Fruit fly (Drosophila melanogaster) whole organism, embryonic: Measurements from ENCODE around the gene spidey.

ENCODE experiments used
- ATbp ChIP-seq: fragments of 200-800 bp; sonication (Bioruptor generic); optimal IDR thresholded peaks from 2 replicates; lab custom pipeline; 2017; ENCODE audit warnings: missing biosample characterization, mild to moderate bottlenecking, missing genetic modification characterization, missing genetic modification reagents
- Atf3 ChIP-seq: fragments of 200-800 bp; sonication (Bioruptor generic); optimal IDR thresholded peaks from 3 replicates; lab custom pipeline; 2016; ENCODE audit warnings: missing biosample characterization, missing genetic modification characterization
- BtbVII ChIP-seq: fragments of 200-800 bp; sonication (Bioruptor generic); optimal IDR thresholded peaks from 3 replicates; lab custom pipeline; 2017; ENCODE audit warnings: missing biosample characterization, mild to moderate bottlenecking, missing genetic modification characterization
- CG10979 ChIP-seq: fragments of 200-800 bp; sonication (Bioruptor generic); optimal IDR thresholded peaks from 2 replicates; lab custom pipeline; 2018; ENCODE audit warnings: missing biosample characterization, mild to moderate bottlenecking, missing genetic modification characterization, moderate library complexity
- CG11504 ChIP-seq: fragments of 200-800 bp; sonication (Bioruptor generic); optimal IDR thresholded peaks from 3 replicates; lab custom pipeline; 2019; ENCODE audit warnings: missing biosample characterization, mild to moderate bottlenecking, missing genetic modification characterization, moderate library complexity
- CG12071 ChIP-seq: fragments of 200-800 bp; sonication (Bioruptor generic); optimal IDR thresholded peaks from 3 replicates; lab custom pipeline; 2018; ENCODE audit warnings: missing biosample characterization, mild to moderate bottlenecking, missing genetic modification characterization
- CG13287 ChIP-seq: fragments of 200-800 bp; sonication (Bioruptor generic); IDR thresholded peaks from 2 replicates; pipeline ENCODE4 v1.3.6; 2022; ENCODE audit warnings: missing biosample characterization, missing genetic modification characterization; ENCODE audit not compliant: partially characterized antibody
- CG13624 ChIP-seq: fragments of 200-800 bp; sonication (Bioruptor generic); optimal IDR thresholded peaks from 2 replicates; lab custom pipeline; 2016; ENCODE audit warnings: missing biosample characterization, missing genetic modification characterization
- CG14710 ChIP-seq: fragments of 200-800 bp; sonication (Bioruptor generic); optimal IDR thresholded peaks from 3 replicates; lab custom pipeline; 2019; ENCODE audit warnings: missing biosample characterization, mild to moderate bottlenecking, missing genetic modification characterization, moderate library complexity
- CG15269 ChIP-seq: fragments of 200-800 bp; sonication (Bioruptor generic); optimal IDR thresholded peaks from 2 replicates; lab custom pipeline; 2018; ENCODE audit warnings: missing biosample characterization, mild to moderate bottlenecking, missing genetic modification characterization, moderate library complexity
- CG30020 ChIP-seq: fragments of 200-800 bp; optimal IDR thresholded peaks from 2 replicates; lab custom pipeline; 2019; ENCODE audit warnings: missing biosample characterization, mild to moderate bottlenecking, missing genetic modification characterization, moderate library complexity
- CG34224 ChIP-seq: fragments of 200-800 bp; sonication (Bioruptor generic); IDR thresholded peaks from 3 replicates; pipeline ENCODE4 v1.3.6; 2022; ENCODE audit warnings: missing biosample characterization, missing genetic modification characterization; ENCODE audit not compliant: partially characterized antibody
- CG6654 ChIP-seq: fragments of 200-800 bp; sonication (Bioruptor generic); optimal IDR thresholded peaks from 2 replicates; lab custom pipeline; 2017; ENCODE audit warnings: missing biosample characterization, mild to moderate bottlenecking, missing genetic modification characterization
- CG7357 ChIP-seq: fragments of 200-800 bp; sonication (Bioruptor generic); IDR thresholded peaks from 3 replicates; pipeline ENCODE4 v1.3.6; 2022; ENCODE audit warnings: missing biosample characterization, missing genetic modification characterization
- CG7556 ChIP-seq: fragments of 200-800 bp; sonication (Bioruptor generic); optimal IDR thresholded peaks from 2 replicates; lab custom pipeline; 2017; ENCODE audit warnings: missing biosample characterization, mild to moderate bottlenecking, missing genetic modification characterization
- CG8359 ChIP-seq: fragments of 200-800 bp; sonication (Bioruptor generic); optimal IDR thresholded peaks from 2 replicates; lab custom pipeline; 2017; ENCODE audit warnings: missing biosample characterization, mild to moderate bottlenecking, missing genetic modification characterization, borderline replicate concordance
- CG8765 ChIP-seq: fragments of 200-800 bp; sonication (Bioruptor generic); IDR thresholded peaks from 2 replicates; pipeline ENCODE4 v1.3.6; 2022; ENCODE audit warnings: missing biosample characterization, missing genetic modification characterization
- CoRest ChIP-seq: fragments of 200-800 bp; sonication (Bioruptor generic); optimal IDR thresholded peaks from 3 replicates; lab custom pipeline; 2018; ENCODE audit warnings: missing biosample characterization, mild to moderate bottlenecking, missing genetic modification characterization, moderate library complexity
- D19A ChIP-seq: fragments of 200-800 bp; optimal IDR thresholded peaks from 3 replicates; lab custom pipeline; 2019; ENCODE audit warnings: missing biosample characterization, mild to moderate bottlenecking, missing genetic modification characterization, moderate library complexity
- Dbx ChIP-seq: fragments of 200-800 bp; sonication (Bioruptor generic); IDR thresholded peaks from 3 replicates; pipeline ENCODE4 v1.3.6; 2022; ENCODE audit warnings: missing biosample characterization, missing genetic modification characterization
- Gsc ChIP-seq: fragments of 200-800 bp; sonication (Bioruptor generic); IDR thresholded peaks from 2 replicates; pipeline ENCODE4 v1.3.6; 2022; ENCODE audit warnings: missing biosample characterization, missing genetic modification characterization
- Gug ChIP-seq: fragments of 200-800 bp; sonication (Bioruptor generic); IDR thresholded peaks from 4 replicates; pipeline ENCODE4 v1.3.6; 2022; ENCODE audit warnings: missing biosample characterization, missing genetic modification characterization
- HHEX ChIP-seq: fragments of 200-800 bp; sonication (Bioruptor generic); optimal IDR thresholded peaks from 3 replicates; lab custom pipeline; 2017; ENCODE audit warnings: missing biosample characterization, mild to moderate bottlenecking, missing genetic modification characterization, missing genetic modification reagents
- Hand ChIP-seq: fragments of 200-800 bp; sonication (Bioruptor generic); optimal IDR thresholded peaks from 2 replicates; lab custom pipeline; 2017; ENCODE audit warnings: mild to moderate bottlenecking, missing biosample characterization, missing genetic modification reagents, missing genetic modification characterization
- Jarid2 ChIP-seq: fragments of 200-800 bp; sonication (Bioruptor generic); optimal IDR thresholded peaks from 3 replicates; lab custom pipeline; 2017; ENCODE audit warnings: mild to moderate bottlenecking, missing biosample characterization, missing genetic modification reagents, missing genetic modification characterization
- Kr ChIP-seq: fragments of 200-800 bp; sonication (Bioruptor generic); optimal IDR thresholded peaks from 2 replicates; lab custom pipeline; 2017; ENCODE audit warnings: missing biosample characterization, mild to moderate bottlenecking, missing genetic modification characterization
- Max ChIP-seq: fragments of 200-800 bp; sonication (Bioruptor generic); optimal IDR thresholded peaks from 2 replicates; lab custom pipeline; 2016; ENCODE audit warnings: missing biosample characterization, mild to moderate bottlenecking, missing genetic modification characterization
- Meics ChIP-seq: fragments of 200-800 bp; sonication (Bioruptor generic); optimal IDR thresholded peaks from 2 replicates; lab custom pipeline; 2017; ENCODE audit warnings: missing biosample characterization, mild to moderate bottlenecking, missing genetic modification characterization
- Opbp ChIP-seq: fragments of 200-800 bp; sonication (Bioruptor generic); IDR thresholded peaks from 3 replicates; pipeline ENCODE4 v1.3.6; 2022; ENCODE audit warnings: missing biosample characterization, missing genetic modification characterization; ENCODE audit not compliant: partially characterized antibody
- Sox102F ChIP-seq: fragments of 200-800 bp; sonication (Bioruptor generic); optimal IDR thresholded peaks from 2 replicates; lab custom pipeline; 2018; ENCODE audit warnings: missing biosample characterization, mild to moderate bottlenecking, missing genetic modification characterization, moderate library complexity
- caup ChIP-seq: fragments of 200-800 bp; sonication (Bioruptor generic); optimal IDR thresholded peaks from 3 replicates; lab custom pipeline; 2017; ENCODE audit warnings: missing biosample characterization, mild to moderate bottlenecking, missing genetic modification characterization, moderate library complexity; ENCODE audit not compliant: severe bottlenecking
- crc ChIP-seq: fragments of 200-800 bp; sonication (Bioruptor generic); optimal IDR thresholded peaks from 2 replicates; lab custom pipeline; 2016; ENCODE audit warnings: missing biosample characterization, missing genetic modification characterization
- cwo ChIP-seq: fragments of 200-800 bp; sonication (Bioruptor generic); optimal IDR thresholded peaks from 3 replicates; lab custom pipeline; 2017; ENCODE audit warnings: missing biosample characterization, missing genetic modification characterization, mild to moderate bottlenecking, moderate library complexity, missing genetic modification reagents
- grn ChIP-seq: fragments of 200-800 bp; sonication (Bioruptor generic); optimal IDR thresholded peaks from 3 replicates; lab custom pipeline; 2017; ENCODE audit warnings: missing biosample characterization, missing genetic modification characterization
- hb ChIP-seq: fragments of 200-800 bp; sonication (Bioruptor generic); IDR thresholded peaks from 3 replicates; pipeline ENCODE4 v1.3.6; 2022; ENCODE audit warnings: missing biosample characterization, missing genetic modification characterization; ENCODE audit not compliant: partially characterized antibody
- hth ChIP-seq: fragments of >200 bp; optimal IDR thresholded peaks from 2 replicates; lab custom pipeline; 2017; ENCODE audit warnings: inconsistent platforms
- lbe ChIP-seq: fragments of 200-800 bp; sonication (Bioruptor generic); optimal IDR thresholded peaks from 2 replicates; lab custom pipeline; 2016; ENCODE audit warnings: missing biosample characterization, mild to moderate bottlenecking, missing genetic modification characterization
- oc ChIP-seq: fragments of 200-800 bp; sonication (Bioruptor generic); optimal IDR thresholded peaks from 2 replicates; lab custom pipeline; 2018; ENCODE audit warnings: missing biosample characterization, mild to moderate bottlenecking, missing genetic modification characterization, moderate library complexity
- otp ChIP-seq: fragments of 200-800 bp; sonication (Bioruptor generic); IDR thresholded peaks from 3 replicates; pipeline ENCODE4, ENCODE4 v1.3.6; 2022; ENCODE audit warnings: missing biosample characterization, missing genetic modification characterization
- peb ChIP-seq: fragments of 200-800 bp; sonication (Bioruptor generic); IDR thresholded peaks from 2 replicates; pipeline ENCODE4 v1.3.6; 2022; ENCODE audit warnings: missing biosample characterization, missing genetic modification characterization
- repo ChIP-seq: fragments of 200-800 bp; sonication (Bioruptor generic); optimal IDR thresholded peaks from 2 replicates; lab custom pipeline; 2016; ENCODE audit warnings: missing biosample characterization, missing genetic modification characterization
- scrt ChIP-seq: fragments of 200-800 bp; sonication (Bioruptor generic); optimal IDR thresholded peaks from 2 replicates; lab custom pipeline; 2018; ENCODE audit warnings: missing biosample characterization, mild to moderate bottlenecking, missing genetic modification characterization, moderate library complexity
- sd ChIP-seq: fragments of 200-800 bp; sonication (Bioruptor generic); optimal IDR thresholded peaks from 3 replicates; lab custom pipeline; 2018; ENCODE audit warnings: missing biosample characterization, mild to moderate bottlenecking, missing genetic modification characterization, moderate library complexity
- slou ChIP-seq: fragments of 200-800 bp; sonication (Bioruptor generic); optimal IDR thresholded peaks from 3 replicates; lab custom pipeline; 2016; ENCODE audit warnings: missing biosample characterization, missing genetic modification characterization
- sr ChIP-seq: fragments of 200-800 bp; sonication (Bioruptor generic); IDR thresholded peaks from 3 replicates; pipeline ENCODE4 v1.3.6; 2022; ENCODE audit warnings: missing biosample characterization, missing genetic modification characterization
- tin ChIP-seq: fragments of 200-800 bp; sonication (Bioruptor generic); optimal IDR thresholded peaks from 3 replicates; lab custom pipeline; 2016; ENCODE audit warnings: missing biosample characterization, missing genetic modification characterization
- unpg ChIP-seq: fragments of 200-800 bp; sonication (Bioruptor generic); optimal IDR thresholded peaks from 3 replicates; lab custom pipeline; 2018; ENCODE audit warnings: missing biosample characterization, mild to moderate bottlenecking, missing genetic modification characterization, moderate library complexity
- wdn ChIP-seq: fragments of 200-800 bp; sonication (Bioruptor generic); IDR thresholded peaks from 2 replicates; pipeline ENCODE4 v1.3.6; 2022; ENCODE audit warnings: missing biosample characterization, missing genetic modification characterization

Gene spidey

DNA sequence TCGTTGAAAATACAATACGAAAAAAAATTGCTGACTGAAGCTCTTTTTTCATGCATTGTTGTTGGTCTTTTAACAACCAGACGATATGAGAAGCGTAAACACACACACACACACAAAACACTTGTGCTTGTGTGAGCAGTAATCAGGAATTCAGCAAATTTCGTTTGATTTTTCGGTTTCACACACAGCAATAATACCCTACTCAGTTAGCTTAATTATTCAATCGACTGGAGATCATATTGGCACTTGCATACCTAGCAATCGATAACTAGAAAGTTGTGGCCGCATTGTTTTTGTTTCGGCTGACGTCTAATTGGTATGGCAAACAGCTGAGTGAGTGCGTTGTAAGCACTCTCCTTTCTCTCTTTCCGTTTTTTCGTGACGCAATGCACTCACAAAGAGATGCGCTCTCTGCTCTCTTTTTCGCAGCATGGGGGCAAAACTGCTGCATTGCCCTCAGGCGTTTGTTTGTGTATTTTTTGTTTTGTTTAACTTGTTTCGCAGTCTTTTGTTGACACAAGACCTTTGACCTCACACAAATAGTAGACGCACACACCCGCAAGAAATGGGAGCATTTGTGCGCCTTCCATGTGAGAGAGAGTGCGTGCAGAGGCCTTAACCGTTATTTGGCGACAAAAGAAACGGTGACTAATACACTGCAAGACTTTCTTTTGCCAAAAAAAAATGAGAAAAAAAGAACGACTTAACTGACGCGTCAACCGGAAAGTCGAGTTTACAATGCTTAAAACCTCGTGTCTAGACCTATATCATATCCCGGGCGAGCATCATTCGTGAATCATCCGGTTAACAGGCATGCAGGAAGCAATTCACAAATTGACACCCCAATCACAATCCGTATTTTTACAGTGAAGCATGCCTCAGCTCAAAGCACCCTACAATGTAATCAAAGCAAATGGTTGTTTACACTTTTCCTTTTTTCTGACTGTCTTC is 36.3 kb downstream of the spidey start (continued):
- peak; percentile 62 for TF ChIP-seq lbe (GFP tag; lab: Kevin White, UChicago)
- peak; percentile 6 for TF ChIP-seq oc (tag; lab: Kevin White, UChicago)
- no peak for TF ChIP-seq scrt (GFP tag; lab: Kevin White, UChicago)
- no peak for TF ChIP-seq crc (GFP tag; lab: Kevin White, UChicago)
- TF ChIP-seq CG34224 (GFP tag; lab: Robert Waterston, UW), result no peak
- TF ChIP-seq hb (GFP tag; lab: Robert Waterston, UW), result no peak
- TF ChIP-seq Hand (GFP tag; lab: Kevin White, UChicago), result no peak
- TF ChIP-seq slou, result no peak
- TF ChIP-seq peb (GFP tag; lab: Robert Waterston, UW), result no peak
- no peak for TF ChIP-seq CG12071 (GFP tag; lab: Kevin White, UChicago)
- TF ChIP-seq cwo (GFP tag; lab: Kevin White, UChicago), result no peak
- TF ChIP-seq CG15269 (tag; lab: Kevin White, UChicago), result peak; percentile 11
- no peak for TF ChIP-seq wdn (GFP tag; lab: Robert Waterston, UW)
- TF ChIP-seq Meics (GFP tag; lab: Kevin White, UChicago), result peak; percentile 35
- TF ChIP-seq BtbVII (GFP tag; lab: Kevin White, UChicago), result no peak
- peak; percentile 31 for TF ChIP-seq unpg (GFP tag; lab: Kevin White, UChicago)
- TF ChIP-seq CG14710 (tag; lab: Kevin White, UChicago), result peak; percentile 14
- TF ChIP-seq CG10979 (tag; lab: Kevin White, UChicago), result peak; percentile 40
- no peak for TF ChIP-seq tin
- no peak for TF ChIP-seq Jarid2 (GFP tag; lab: Kevin White, UChicago)
- TF ChIP-seq grn, result no peak
- no peak for TF ChIP-seq CG13624 (GFP tag; lab: Kevin White, UChicago)
- no peak for TF ChIP-seq sr (GFP tag; lab: Robert Waterston, UW)
- no peak for TF ChIP-seq CG11504
- peak; percentile 37 for TF ChIP-seq D19A
- TF ChIP-seq sd (tag; lab: Kevin White, UChicago), result peak; percentile 91
- peak; percentile 29 for TF ChIP-seq CoRest (tag; lab: Kevin White, UChicago)
- no peak for TF ChIP-seq Gsc
- TF ChIP-seq CG7556, result no peak
- no peak for TF ChIP-seq CG6654
- TF ChIP-seq Atf3, result no peak
- TF ChIP-seq Kr (GFP tag; lab: Kevin White, UChicago), result no peak
- TF ChIP-seq CG30020 (tag; lab: Kevin White, UChicago), result no peak
- TF ChIP-seq CG13287 (GFP tag; lab: Robert Waterston, UW), result no peak; the same call in 1 of the 2 replicates
- TF ChIP-seq Opbp (GFP tag; lab: Robert Waterston, UW), result no peak
- no peak for TF ChIP-seq CG8765 (GFP tag; lab: Robert Waterston, UW)
- no peak for TF ChIP-seq Max
- TF ChIP-seq otp (GFP tag; lab: Robert Waterston, UW), result no peak
- 0 out of 3 replicates have a peak, but pooled peaks have one; percentile 26 for TF ChIP-seq Dbx (GFP tag; lab: Robert Waterston, UW)
- TF ChIP-seq hth, result no peak
- TF ChIP-seq Gug (GFP tag; lab: Robert Waterston, UW), result no peak
- peak; percentile 49 for TF ChIP-seq Sox102F
- TF ChIP-seq CG8359, result no peak
- no peak for TF ChIP-seq HHEX (GFP tag; lab: Kevin White, UChicago)
- TF ChIP-seq repo (GFP tag; lab: Kevin White, UChicago), result no peak
- peak; percentile 37 for TF ChIP-seq ATbp
- no peak for TF ChIP-seq CG7357
- TF ChIP-seq caup (GFP tag; lab: Kevin White, UChicago), result no peak
